Worm (Caenorhabditis elegans) whole organism, early embryonic: ENCODE results near the gene sre-41.

Source experiments
- aly-1 ChIP-seq: sonication (generic microtip); optimal IDR thresholded peaks from 2 replicates; lab custom pipeline; 2016; ENCODE audit warnings: missing genetic modification characterization, missing compliant biosample characterization
- ama-1 ChIP-seq: fragments of 150-350 bp; optimal IDR thresholded peaks from 2 replicates; lab custom pipeline; 2014

DNA sequence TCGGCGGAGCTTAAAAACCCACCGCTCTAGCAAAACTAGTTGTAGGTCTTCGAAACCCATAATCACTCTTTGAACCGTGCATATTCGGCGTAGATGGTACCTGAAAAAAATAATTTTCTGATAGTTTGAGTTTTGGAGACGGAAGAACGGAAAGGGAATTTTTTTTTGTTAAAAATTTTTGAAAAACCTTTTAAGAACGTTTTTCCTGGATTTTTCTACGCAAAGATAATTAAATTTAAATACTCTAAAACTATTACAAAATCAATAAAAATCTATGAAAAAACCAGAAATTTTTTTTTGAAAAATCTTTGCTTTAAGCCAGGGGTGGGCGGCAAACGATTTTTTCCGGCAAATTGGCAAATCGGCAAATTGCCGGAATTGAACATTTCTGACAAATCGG is 8.7 kb upstream of the sre-41 start, which contains the start of gene marc-5:
- no peak for TF ChIP-seq ama-1 (lab: Kevin White, UChicago)
- TF ChIP-seq aly-1 (tag; lab: Kevin White, UChicago): no peak
